Worm (Caenorhabditis elegans) whole organism, L2 larva: ENCODE results near the gene ric-4.

Source experiments
- C34F6.9 ChIP-seq: fragments of 150-350 bp; optimal IDR thresholded peaks from 2 replicates; lab custom pipeline; 2014; ENCODE audit warnings: missing biosample characterization, missing genetic modification characterization
- F13H6.1 ChIP-seq: sonication (generic microtip); optimal IDR thresholded peaks from 2 replicates; lab custom pipeline; 2016; ENCODE audit warnings: missing genetic modification characterization, missing compliant biosample characterization
- R02D3.7 ChIP-seq: fragments of 150-350 bp; optimal IDR thresholded peaks from 2 replicates; lab custom pipeline; 2014; ENCODE audit warnings: missing biosample characterization, missing genetic modification characterization
- alr-1 ChIP-seq: fragments of 150-350 bp; optimal IDR thresholded peaks from 2 replicates; lab custom pipeline; 2014; ENCODE audit warnings: missing biosample characterization, missing genetic modification characterization
- aly-2 ChIP-seq: fragments of 150-350 bp; optimal IDR thresholded peaks from 2 replicates; lab custom pipeline; 2014; ENCODE audit warnings: missing biosample characterization, missing genetic modification characterization
- ama-1 ChIP-seq: fragments of 150-350 bp; optimal IDR thresholded peaks from 2 replicates; lab custom pipeline; 2018; ENCODE audit warnings: inconsistent platforms
- blmp-1 ChIP-seq: sonication (generic microtip); optimal IDR thresholded peaks from 2 replicates; lab custom pipeline; 2017; ENCODE audit warnings: missing genetic modification characterization, mild to moderate bottlenecking, missing compliant biosample characterization, antibody characterized with exemption, moderate library complexity; ENCODE audit not compliant: insufficient read depth
- ceh-82 ChIP-seq: fragments of 150-350 bp; optimal IDR thresholded peaks from 2 replicates; lab custom pipeline; 2014; ENCODE audit warnings: missing biosample characterization, missing genetic modification characterization
- crh-2 ChIP-seq: sonication (generic microtip); optimal IDR thresholded peaks from 2 replicates; lab custom pipeline; 2017; ENCODE audit warnings: missing biosample characterization, missing genetic modification characterization
- dmd-4 ChIP-seq: sonication (generic microtip); optimal IDR thresholded peaks from 2 replicates; lab custom pipeline; 2017; ENCODE audit warnings: missing biosample characterization, missing genetic modification characterization
- egl-27 ChIP-seq: sonication (generic microtip); optimal IDR thresholded peaks from 3 replicates; lab custom pipeline; 2017; ENCODE audit warnings: missing biosample characterization, missing genetic modification reagents, missing genetic modification characterization
- elt-1 ChIP-seq: fragments of 150-350 bp; optimal IDR thresholded peaks from 2 replicates; lab custom pipeline; 2014; ENCODE audit warnings: missing biosample characterization, missing genetic modification characterization
- elt-3 ChIP-seq: sonication (generic microtip); optimal IDR thresholded peaks from 2 replicates; lab custom pipeline; 2017; ENCODE audit warnings: missing biosample characterization, missing genetic modification characterization
- fos-1 ChIP-seq: fragments of 150-350 bp; optimal IDR thresholded peaks from 2 replicates; lab custom pipeline; 2014; ENCODE audit warnings: missing biosample characterization, missing genetic modification characterization
- gmeb-1 ChIP-seq: fragments of 150-350 bp; optimal IDR thresholded peaks from 2 replicates; lab custom pipeline; 2014; ENCODE audit warnings: missing biosample characterization, missing genetic modification characterization
- lin-11 ChIP-seq: fragments of 150-350 bp; sonication (generic microtip); optimal IDR thresholded peaks from 2 replicates; lab custom pipeline; 2014; ENCODE audit warnings: missing biosample characterization, missing genetic modification characterization, inconsistent platforms, mixed read lengths
- lin-39 ChIP-seq: fragments of 150-350 bp; optimal IDR thresholded peaks from 2 replicates; lab custom pipeline; 2014; ENCODE audit warnings: missing biosample characterization, missing genetic modification reagents, missing genetic modification characterization
- lsy-2 ChIP-seq, 2 experiments: fragments of 150-350 bp in 1 of 2; sonication (generic microtip) in 1 of 2; optimal IDR thresholded peaks; 2 replicates each; lab custom pipeline; 2014 to 2017; ENCODE audit warnings: missing biosample characterization in 2 of 2, missing genetic modification characterization in 2 of 2
- mbf-1 ChIP-seq: sonication (generic microtip); optimal IDR thresholded peaks from 2 replicates; lab custom pipeline; 2017; ENCODE audit warnings: missing biosample characterization, missing genetic modification characterization
- mdl-1 ChIP-seq, 2 experiments: fragments of 150-350 bp in 1 of 2; sonication (generic microtip) in 1 of 2; optimal IDR thresholded peaks; 2 replicates each; lab custom pipeline; 2017; ENCODE audit warnings: missing biosample characterization in 2 of 2, missing genetic modification characterization in 2 of 2
- nhr-10 ChIP-seq: sonication (generic microtip); optimal IDR thresholded peaks from 2 replicates; lab custom pipeline; 2017; ENCODE audit warnings: missing biosample characterization, missing genetic modification characterization
- nhr-11 ChIP-seq: fragments of 150-350 bp; optimal IDR thresholded peaks from 2 replicates; lab custom pipeline; 2014; ENCODE audit warnings: missing biosample characterization, missing genetic modification characterization
- nhr-12 ChIP-seq: fragments of 150-350 bp; optimal IDR thresholded peaks from 2 replicates; lab custom pipeline; 2014; ENCODE audit warnings: missing biosample characterization, missing genetic modification characterization
- nhr-6 ChIP-seq: fragments of 150-350 bp; optimal IDR thresholded peaks from 2 replicates; lab custom pipeline; 2014; ENCODE audit warnings: missing biosample characterization, missing genetic modification characterization
- sem-4 ChIP-seq: fragments of 150-350 bp; optimal IDR thresholded peaks from 2 replicates; lab custom pipeline; 2014; ENCODE audit warnings: missing biosample characterization, missing genetic modification reagents, missing genetic modification characterization
- skn-1 ChIP-seq: sonication (generic microtip); optimal IDR thresholded peaks from 2 replicates; lab custom pipeline; 2017; ENCODE audit warnings: missing biosample characterization, missing genetic modification characterization
- sma-3 ChIP-seq: sonication (generic microtip); optimal IDR thresholded peaks from 2 replicates; lab custom pipeline; 2016; ENCODE audit warnings: missing genetic modification reagents, missing genetic modification characterization, missing compliant biosample characterization
- sma-9 ChIP-seq, 2 experiments: fragments of 150-350 bp in 1 of 2; sonication (generic microtip) in 1 of 2; optimal IDR thresholded peaks; 2 replicates each; lab custom pipeline; 2014 to 2016; ENCODE audit warnings: missing genetic modification characterization in 2 of 2, mild to moderate bottlenecking in 1 of 2, missing biosample characterization in 1 of 2, missing compliant biosample characterization in 1 of 2, missing genetic modification reagents in 1 of 2, moderate library complexity in 1 of 2
- snpc-4 ChIP-seq: fragments of 150-350 bp; optimal IDR thresholded peaks from 2 replicates; lab custom pipeline; 2014; ENCODE audit warnings: missing biosample characterization, missing genetic modification characterization
- unc-62 ChIP-seq: fragments of 150-350 bp; optimal IDR thresholded peaks from 2 replicates; lab custom pipeline; 2014; ENCODE audit warnings: missing biosample characterization, missing genetic modification reagents, missing genetic modification characterization
- zag-1 ChIP-seq: fragments of 150-350 bp; optimal IDR thresholded peaks from 2 replicates; lab custom pipeline; 2014; ENCODE audit warnings: missing biosample characterization, missing genetic modification characterization
- ztf-1 ChIP-seq: fragments of 200-800 bp; sonication (Bioruptor generic); conservative IDR thresholded peaks from 2 replicates; pipeline ENCODE4 v1.3.6; 2022; ENCODE audit warnings: missing genetic modification characterization, missing compliant biosample characterization
- ztf-11 ChIP-seq: sonication (generic microtip); optimal IDR thresholded peaks from 2 replicates; lab custom pipeline; 2017; ENCODE audit warnings: missing biosample characterization, missing genetic modification characterization
- ztf-4 ChIP-seq: fragments of 150-350 bp; optimal IDR thresholded peaks from 2 replicates; lab custom pipeline; 2014; ENCODE audit warnings: missing biosample characterization, missing genetic modification characterization

The ric-4 gene

DNA sequence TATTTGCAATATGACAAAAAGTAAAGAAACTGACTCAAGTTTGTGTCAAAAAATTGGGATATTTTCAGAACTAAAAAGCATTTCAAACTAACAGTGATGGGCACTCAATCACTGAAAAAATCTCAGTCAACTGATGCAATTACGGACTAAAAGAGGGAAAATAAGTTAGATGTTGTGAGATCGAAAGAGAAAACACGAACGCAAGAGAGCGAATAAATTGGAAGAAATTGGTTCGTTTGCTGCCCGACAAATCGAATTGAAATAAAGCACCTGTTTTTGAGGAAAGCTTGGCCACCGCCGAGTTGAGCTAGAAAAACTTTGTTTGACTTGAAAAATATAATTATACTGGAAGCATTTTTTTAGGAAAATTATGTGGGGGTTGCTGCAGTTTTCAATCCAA lies 4.1 kb downstream of the ric-4 start:
- no peak for TF ChIP-seq sma-9 (GFP tag; optimal IDR thresholded peaks at IDR 0.05; lab: Kevin White, UChicago)
- TF ChIP-seq sma-9 (tag; optimal IDR thresholded peaks at IDR 0.05; lab: Kevin White, UChicago): no peak
- no peak for TF ChIP-seq fos-1 (tag; lab: Kevin White, UChicago)
- no peak for TF ChIP-seq aly-2
- TF ChIP-seq C34F6.9 (tag; lab: Kevin White, UChicago): no peak
- no peak for TF ChIP-seq nhr-11
- no peak for TF ChIP-seq zag-1 (tag; lab: Kevin White, UChicago)
- TF ChIP-seq alr-1 (tag; lab: Kevin White, UChicago): no peak
- no peak for TF ChIP-seq ztf-11
- no peak for TF ChIP-seq R02D3.7 (tag; lab: Kevin White, UChicago)
- no peak for TF ChIP-seq unc-62 (GFP tag; lab: Kevin White, UChicago)
- TF ChIP-seq sma-3 (GFP tag; lab: Kevin White, UChicago): no peak
- TF ChIP-seq nhr-10: no peak
- no peak for TF ChIP-seq gmeb-1 (tag; lab: Kevin White, UChicago)
- TF ChIP-seq ceh-82 (tag; lab: Kevin White, UChicago): no peak
- TF ChIP-seq elt-1 (tag; lab: Kevin White, UChicago): no peak
- no peak for TF ChIP-seq F13H6.1 (tag; lab: Kevin White, UChicago)
- no peak for TF ChIP-seq blmp-1 (tag; lab: Kevin White, UChicago)

DNA sequence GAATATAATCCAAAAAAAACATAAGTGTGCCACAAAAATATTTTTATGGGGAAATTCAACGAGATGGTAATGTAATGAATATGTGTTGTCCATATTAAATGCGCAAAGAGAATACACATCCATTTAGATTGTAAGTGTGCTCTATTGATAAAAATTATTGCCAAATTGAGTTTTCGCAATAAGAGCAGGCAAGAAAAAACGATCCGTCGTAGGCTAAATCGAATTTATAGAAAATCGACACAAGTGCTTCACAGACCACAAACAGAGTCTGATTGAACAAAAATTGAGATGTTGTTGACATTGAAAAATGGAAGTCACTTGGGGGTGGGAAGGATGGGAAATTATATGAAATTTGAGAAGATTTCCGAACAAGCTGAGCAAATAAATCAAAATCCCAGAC lies 5.1 kb downstream of the ric-4 start:
- TF ChIP-seq F13H6.1 (tag; lab: Kevin White, UChicago) (no peak), sma-9 (GFP tag; optimal IDR thresholded peaks at IDR 0.05; lab: Kevin White, UChicago) (no peak), sma-9 (tag; optimal IDR thresholded peaks at IDR 0.05; lab: Kevin White, UChicago) (no peak), lsy-2 (tag; optimal IDR thresholded peaks at IDR 0.05; lab: Kevin White, UChicago) (no peak), sem-4 (tag; lab: Kevin White, UChicago) (no peak), gmeb-1 (tag; lab: Kevin White, UChicago) (no peak), skn-1 (no peak), nhr-11 (no peak), ztf-4 (tag; lab: Kevin White, UChicago) (no peak), egl-27 (tag; lab: Kevin White, UChicago) (no peak)

DNA sequence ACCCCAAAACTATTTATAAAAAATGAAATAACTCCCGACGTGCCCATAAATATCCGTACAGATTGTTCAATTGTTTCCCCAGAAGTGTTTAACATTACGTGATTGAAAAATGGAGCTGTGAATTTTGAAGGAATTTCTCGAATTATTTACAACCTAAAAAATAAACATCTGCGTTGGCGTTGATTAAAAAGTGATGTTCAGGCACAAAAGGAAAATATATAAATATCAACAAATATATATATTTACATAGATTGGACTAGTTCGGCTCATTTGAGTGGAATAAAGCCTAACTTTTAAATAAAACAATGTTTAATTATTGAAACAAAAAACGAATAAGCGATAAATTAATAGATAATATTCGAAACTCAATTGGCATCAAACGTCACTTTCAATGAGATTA lies 9.7 kb downstream of the ric-4 start, which contains the start of gene sri-18:
Gene sri-18, minus strand, starts transcription at position 101 of the 400 bp plus-strand sequence.
- TF ChIP-seq elt-1 (tag; lab: Kevin White, UChicago) (no peak), nhr-6 (tag; lab: Kevin White, UChicago) (no peak), mdl-1 (tag; optimal IDR thresholded peaks at IDR 0.05; lab: Kevin White, UChicago) (no peak), sma-9 (GFP tag; optimal IDR thresholded peaks at IDR 0.05; lab: Kevin White, UChicago) (no peak), sma-9 (tag; optimal IDR thresholded peaks at IDR 0.05; lab: Kevin White, UChicago) (no peak), unc-62 (GFP tag; lab: Kevin White, UChicago) (no peak), dmd-4 (no peak), elt-3 (tag; lab: Kevin White, UChicago) (no peak), ztf-1 (GFP tag; lab: Robert Waterston, UW) (no peak), lin-39 (tag; lab: Kevin White, UChicago) (no peak), crh-2 (no peak)

DNA sequence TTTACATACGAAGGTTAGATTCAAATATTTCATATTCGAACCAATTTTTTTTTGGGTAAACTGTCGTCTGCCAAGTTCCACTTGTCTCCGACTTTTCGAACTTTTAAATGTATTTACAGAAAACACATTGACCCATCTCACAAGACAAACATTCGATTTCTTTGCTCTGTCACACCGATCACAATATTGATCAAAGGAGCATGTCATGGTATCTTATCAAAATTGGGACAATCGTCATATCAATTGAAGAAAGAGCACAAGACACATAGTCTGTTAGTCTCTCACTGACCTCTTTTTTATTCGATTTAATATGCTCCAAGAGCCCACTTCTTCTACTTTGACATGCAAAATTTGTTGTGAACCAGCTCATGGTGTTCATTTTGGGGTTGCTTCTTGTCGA lies 14.1 kb downstream of the ric-4 start, which contains the start of gene nhr-232:
Gene nhr-232, plus strand, starts transcription at position 121 of the 400 bp plus-strand sequence.
- TF ChIP-seq lin-11 (tag; lab: Kevin White, UChicago) (no peak), fos-1 (tag; lab: Kevin White, UChicago) (peak; percentile 80), snpc-4 (no peak), mdl-1 (tag; optimal IDR thresholded peaks at IDR 0.05; lab: Kevin White, UChicago) (no peak), F13H6.1 (tag; lab: Kevin White, UChicago) (peak; percentile 5), sma-9 (GFP tag; optimal IDR thresholded peaks at IDR 0.05; lab: Kevin White, UChicago) (peak; percentile 55), sma-9 (tag; optimal IDR thresholded peaks at IDR 0.05; lab: Kevin White, UChicago) (no peak), R02D3.7 (tag; lab: Kevin White, UChicago) (no peak), ceh-82 (tag; lab: Kevin White, UChicago) (no peak), egl-27 (tag; lab: Kevin White, UChicago) (no peak), nhr-12 (tag; lab: Kevin White, UChicago) (no peak), ama-1 (lab: Kevin White, UChicago) (no peak), mbf-1 (no peak), lsy-2 (tag; optimal IDR thresholded peaks at IDR 0.05; lab: Kevin White, UChicago) (no peak), nhr-6 (tag; lab: Kevin White, UChicago) (no peak)
